Fruit fly (Drosophila melanogaster): Measurements from ENCODE around the gene Surf6.

Gene Surf6

DNA sequence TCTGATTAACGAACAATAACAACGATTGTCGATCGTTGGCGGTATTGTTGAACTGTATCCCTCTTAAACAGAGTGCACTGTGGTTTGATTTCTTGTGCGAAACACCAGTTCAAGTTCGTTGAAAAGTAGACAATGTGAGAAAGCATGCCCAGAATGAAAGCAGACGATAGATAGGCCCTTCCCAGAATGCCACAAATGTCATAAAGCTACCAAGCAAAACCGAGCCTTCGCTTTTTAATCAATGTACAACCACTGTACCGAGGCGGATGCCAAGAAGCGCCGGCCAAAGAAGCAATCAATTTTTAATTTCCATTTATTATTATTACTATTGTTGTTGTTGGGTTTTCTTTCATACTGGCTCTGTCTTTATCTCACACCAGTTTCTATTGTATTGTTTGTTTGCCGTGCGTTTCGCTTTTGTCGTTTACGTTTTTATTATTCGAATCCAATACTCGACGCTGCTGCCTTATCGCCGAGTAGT, 4.2 kb upstream of the Surf6 start (continued):
- no peak for TF ChIP-seq GATAd (GFP tag; optimal IDR thresholded peaks at IDR 0.05)
- TF ChIP-seq Hr78 (GFP tag; optimal IDR thresholded peaks at IDR 0.05), result no peak
- TF ChIP-seq Rel (GFP tag; optimal IDR thresholded peaks at IDR 0.05), result peak; percentile 17
- TF ChIP-seq Rel (tag; optimal IDR thresholded peaks at IDR 0.05), result no peak
- TF ChIP-seq jim (GFP tag; optimal IDR thresholded peaks at IDR 0.05), result no peak
- TF ChIP-seq Myc (optimal IDR thresholded peaks at IDR 0.05), result no peak

DNA sequence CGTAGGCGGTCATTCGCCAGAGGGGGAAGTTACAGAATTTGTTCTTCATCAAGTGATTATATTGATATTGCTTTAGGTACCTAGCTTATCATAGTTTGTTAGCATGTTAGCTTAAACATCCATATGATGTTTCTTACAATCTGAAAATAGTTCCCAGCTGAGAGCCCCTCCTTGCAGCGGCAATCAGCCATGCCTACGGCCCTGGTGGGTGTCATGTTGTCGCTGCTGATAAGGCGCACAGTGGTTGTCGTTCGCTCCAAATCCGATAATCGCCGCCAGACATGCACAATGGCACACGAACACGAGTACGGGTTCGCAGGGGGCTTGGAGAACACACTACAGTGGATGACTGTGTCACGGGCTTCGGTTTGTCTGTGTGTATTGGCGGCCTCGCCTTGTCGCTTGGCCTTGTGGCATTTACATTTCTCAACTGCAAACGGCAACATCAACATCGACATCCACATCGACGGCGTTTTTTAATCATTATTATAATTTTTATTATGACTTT, 1.3 kb upstream of the Surf6 start:
- TF ChIP-seq usp (GFP tag; optimal IDR thresholded peaks at IDR 0.05) (no peak), sage (GFP tag; optimal IDR thresholded peaks at IDR 0.05) (peak; percentile 55), Abd-B (GFP tag; optimal IDR thresholded peaks at IDR 0.05) (no peak), Dfd (GFP tag; optimal IDR thresholded peaks at IDR 0.05) (no peak), Rel (GFP tag; optimal IDR thresholded peaks at IDR 0.05) (peak; percentile 33), Rel (tag; optimal IDR thresholded peaks at IDR 0.05) (peak; percentile 87), h (GFP tag; optimal IDR thresholded peaks at IDR 0.05) (peak; percentile 95), N (GFP tag; optimal IDR thresholded peaks at IDR 0.05) (no peak), pan (optimal IDR thresholded peaks at IDR 0.05) (no peak), lola (GFP tag; optimal IDR thresholded peaks at IDR 0.05) (no peak), Hr78 (GFP tag; optimal IDR thresholded peaks at IDR 0.05) (no peak), psq (GFP tag; optimal IDR thresholded peaks at IDR 0.05) (peak; percentile 86), brk (GFP tag; optimal IDR thresholded peaks at IDR 0.05) (no peak), dl (GFP tag; optimal IDR thresholded peaks at IDR 0.05; ENCODE audit: insufficient read depth in 1 of 2, partially characterized antibody in 2 of 2) (no peak), Mio (GFP tag; optimal IDR thresholded peaks at IDR 0.05) (peak; percentile 78), br (GFP tag; optimal IDR thresholded peaks at IDR 0.05) (peak; percentile 95), Hnf4 (GFP tag; optimal IDR thresholded peaks at IDR 0.05) (peak; percentile 92), Sp1 (GFP tag; optimal IDR thresholded peaks at IDR 0.05) (peak; percentile 86), HLH106 (tag; optimal IDR thresholded peaks at IDR 0.05) (peak; percentile 89), sv (GFP tag; optimal IDR thresholded peaks at IDR 0.05) (peak; percentile 68), CG32264 (GFP tag; optimal IDR thresholded peaks at IDR 0.05) (peak; percentile 66), CrebA (GFP tag; optimal IDR thresholded peaks at IDR 0.05; ENCODE audit: borderline replicate concordance) (no peak), Vsx2 (GFP tag; optimal IDR thresholded peaks at IDR 0.05; ENCODE audit: partially characterized antibody) (no peak), rgr (GFP tag; optimal IDR thresholded peaks at IDR 0.05) (peak; percentile 96), dmrt93B (GFP tag; optimal IDR thresholded peaks at IDR 0.05) (peak; percentile 83), GATAd (GFP tag; optimal IDR thresholded peaks at IDR 0.05) (peak; percentile 45), fru (GFP tag; optimal IDR thresholded peaks at IDR 0.05) (peak; percentile 95), foxo (GFP tag; optimal IDR thresholded peaks at IDR 0.05) (peak; percentile 6 to 94), OdsH (GFP tag; optimal IDR thresholded peaks at IDR 0.05) (peak; percentile 95), woc (GFP tag; optimal IDR thresholded peaks at IDR 0.05) (peak; percentile 75), Dif (GFP tag; optimal IDR thresholded peaks at IDR 0.05; ENCODE audit: partially characterized antibody) (peak; percentile 42), Jra (GFP tag; optimal IDR thresholded peaks at IDR 0.05) (peak; percentile 92), jim (GFP tag; optimal IDR thresholded peaks at IDR 0.05) (peak; percentile 10), Myc (optimal IDR thresholded peaks at IDR 0.05) (no peak), Hr83 (GFP tag; optimal IDR thresholded peaks at IDR 0.05; ENCODE audit: poor library complexity, severe bottlenecking) (peak; percentile 81), ey (GFP tag; optimal IDR thresholded peaks at IDR 0.05) (peak; percentile 96), dsf (GFP tag; optimal IDR thresholded peaks at IDR 0.05; ENCODE audit: borderline replicate concordance) (peak; percentile 56), CG9705 (GFP tag; optimal IDR thresholded peaks at IDR 0.05) (peak; percentile 52), tai (GFP tag; optimal IDR thresholded peaks at IDR 0.05) (peak; percentile 89)

Data from whole organism, wandering third instar larva.